Worm (Caenorhabditis elegans) whole organism, L3 larva: ENCODE measurements around the gene R12H7.4.

Source experiments
- ceh-16 ChIP-seq: sonication (generic microtip); optimal IDR thresholded peaks from 2 replicates; lab custom pipeline; 2017; ENCODE audit warnings: missing biosample characterization, missing genetic modification characterization
- elt-2 ChIP-seq: sonication (generic microtip); optimal IDR thresholded peaks from 2 replicates; lab custom pipeline; 2016; ENCODE audit warnings: missing genetic modification reagents, mild to moderate bottlenecking, missing genetic modification characterization, missing compliant biosample characterization
- lin-39 ChIP-seq: fragments of 150-350 bp; optimal IDR thresholded peaks from 2 replicates; lab custom pipeline; 2018; ENCODE audit warnings: missing biosample characterization, missing genetic modification reagents, missing genetic modification characterization
- snpc-4 ChIP-seq: fragments of 150-350 bp; optimal IDR thresholded peaks from 2 replicates; lab custom pipeline; 2014; ENCODE audit warnings: missing biosample characterization, missing genetic modification characterization
- unc-39 ChIP-seq: sonication (generic microtip); optimal IDR thresholded peaks from 4 replicates; lab custom pipeline; 2017; ENCODE audit warnings: missing biosample characterization, missing genetic modification characterization
- unc-62 ChIP-seq: fragments of 150-350 bp; sonication (generic microtip); optimal IDR thresholded peaks from 4 replicates; lab custom pipeline; 2014; ENCODE audit warnings: missing biosample characterization, missing genetic modification reagents, missing genetic modification characterization

DNA sequence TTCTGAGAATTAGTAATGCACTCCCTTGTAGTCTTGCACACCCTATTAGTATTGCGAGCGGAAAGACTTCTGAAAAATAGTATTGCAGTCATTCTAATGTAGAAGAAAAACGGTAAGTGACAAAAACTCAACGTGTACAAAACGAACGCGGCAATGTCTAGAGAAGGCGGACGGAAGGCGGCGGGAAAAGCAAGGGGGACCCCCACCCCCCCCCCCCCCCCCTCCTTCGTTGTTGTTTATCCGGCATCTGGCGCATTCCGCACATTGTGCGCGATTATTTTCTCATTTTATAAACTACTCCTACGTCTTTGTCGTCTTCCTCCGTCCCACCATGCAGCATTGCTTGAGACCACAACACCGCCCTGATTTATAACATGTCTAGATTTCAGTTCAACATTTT, 14.6 kb upstream of the R12H7.4 start:
- TF ChIP-seq snpc-4, result no peak
- no peak for TF ChIP-seq unc-62 (GFP tag; lab: Kevin White, UChicago)
- TF ChIP-seq ceh-16 (tag; lab: Kevin White, UChicago), result no peak
- TF ChIP-seq elt-2 (tag; lab: Kevin White, UChicago), result no peak
- no peak for TF ChIP-seq lin-39 (tag; lab: Kevin White, UChicago)
- no peak for TF ChIP-seq unc-39 (tag; lab: Kevin White, UChicago)
